Fruit fly (Drosophila melanogaster) whole organism, wandering third instar larva: ENCODE measurements around the gene S6k.
A peak's percentile ranks its signal among the peaks of the same experiment; 100 is the strongest.

Experiments used
- Abd-B ChIP-seq: fragments of >200 bp; optimal IDR thresholded peaks from 2 replicates; lab custom pipeline; 2017; ENCODE audit warnings: missing biosample characterization, missing genetic modification characterization
- h ChIP-seq: fragments of 200-800 bp; sonication (Bioruptor generic); optimal IDR thresholded peaks from 3 replicates; lab custom pipeline; 2016; ENCODE audit warnings: missing biosample characterization, mild to moderate bottlenecking, missing genetic modification characterization
- pan ChIP-seq: fragments of >200 bp; optimal IDR thresholded peaks from 2 replicates; lab custom pipeline; 2017
- psq ChIP-seq: fragments of 200-800 bp; sonication (Bioruptor generic); optimal IDR thresholded peaks from 3 replicates; lab custom pipeline; 2017; ENCODE audit warnings: missing biosample characterization, mild to moderate bottlenecking, missing genetic modification characterization, moderate library complexity

DNA sequence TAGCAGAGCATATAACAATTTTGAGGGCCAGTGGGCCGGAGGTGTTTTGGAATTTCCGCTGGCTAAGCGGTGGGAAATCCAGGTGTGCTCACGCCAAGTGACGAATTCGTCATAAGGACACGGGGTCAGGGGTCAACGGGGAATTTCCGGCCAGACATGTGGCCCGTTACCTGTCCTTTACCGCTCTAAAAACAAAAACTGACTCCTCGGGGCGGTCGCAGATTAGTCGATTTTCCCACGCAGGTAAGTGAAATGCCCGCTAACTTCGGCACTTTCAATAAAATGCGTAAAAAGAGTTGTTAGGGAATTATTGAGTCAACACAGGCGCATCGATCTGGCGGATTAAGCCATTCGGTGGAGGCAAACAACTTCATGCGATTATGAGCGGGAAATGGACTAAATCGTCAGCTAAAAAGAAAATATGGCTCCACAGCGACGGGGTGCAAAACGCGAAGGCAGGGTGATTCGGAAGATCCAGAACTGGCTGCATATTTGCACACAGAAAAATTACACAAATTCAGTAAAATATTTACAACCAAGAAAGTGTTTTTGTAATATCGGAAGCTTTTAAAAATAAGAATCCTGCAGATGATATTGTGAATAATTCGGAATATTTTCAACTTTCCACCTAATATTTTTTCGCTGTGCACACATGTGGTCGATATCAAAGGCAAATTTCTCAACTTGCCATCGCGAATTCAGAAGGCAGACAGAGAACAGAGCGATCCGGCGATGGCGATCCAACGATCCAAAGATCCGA lies 25.3 kb upstream of the S6k start:
- peak; percentile 46 for TF ChIP-seq h
- TF ChIP-seq Abd-B (GFP tag; lab: Kevin White, UChicago) = no peak
- peak; percentile 20 for TF ChIP-seq psq
- no peak for TF ChIP-seq pan
